Worm (Caenorhabditis elegans): ENCODE measurements around the gene math-20.
"Not testable (repeated sequence)": the region's sequence is repeated elsewhere in the genome, so short reads cannot be mapped to it uniquely, and the experiment has no call there.

math-20 gene

DNA sequence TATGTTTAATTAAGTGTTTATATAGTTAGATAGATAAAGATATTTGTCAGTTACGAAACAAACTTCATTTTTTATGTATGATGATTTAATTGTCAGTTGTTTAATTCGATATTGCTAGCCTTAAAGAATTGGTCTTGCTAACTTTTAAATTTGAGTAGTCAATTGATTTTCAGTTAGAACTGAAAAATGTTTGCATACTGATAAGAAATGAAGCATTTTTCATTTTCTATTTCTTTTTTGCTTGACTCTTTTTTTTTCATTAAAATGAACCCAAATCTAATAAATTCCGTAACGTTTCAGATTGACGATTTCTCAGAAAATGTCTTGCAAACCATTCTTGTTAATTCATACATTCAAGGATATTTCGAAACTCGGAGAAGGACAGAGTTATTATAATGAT, at the start of gene math-20:
math-20 (plus strand) TSS at position 301 of the 400 bp plus-strand sequence.
- TF ChIP-seq ceh-40 (GFP tag; IDR thresholded peaks at IDR 0.05) (no peak), nhr-90 (tag; optimal IDR thresholded peaks at IDR 0.05) (no peak), lag-1 (GFP tag; IDR thresholded peaks at IDR 0.05) (no peak), ceh-91 (GFP tag; IDR thresholded peaks at IDR 0.05) (no peak), egl-44 (GFP tag; IDR thresholded peaks at IDR 0.05) (no peak), nhr-80 (tag; optimal IDR thresholded peaks at IDR 0.05) (no peak), nfyb-1 (GFP tag; IDR thresholded peaks at IDR 0.05) (no peak), F37B4.10 (GFP tag; IDR thresholded peaks at IDR 0.05) (no peak), ama-1 (optimal IDR thresholded peaks at IDR 0.05) (no peak), ama-1 (GFP tag; optimal IDR thresholded peaks at IDR 0.05) (no peak), cebp-2 (GFP tag; IDR thresholded peaks at IDR 0.05) (no peak), repo-1 (tag; optimal IDR thresholded peaks at IDR 0.05) (no peak), ztf-25 (GFP tag; IDR thresholded peaks at IDR 0.05) (no peak), K12H6.12 (tag; optimal IDR thresholded peaks at IDR 0.05) (no peak), nhr-120 (GFP tag; IDR thresholded peaks at IDR 0.05) (no peak), sdz-38 (tag; optimal IDR thresholded peaks at IDR 0.05) (no peak)

DNA sequence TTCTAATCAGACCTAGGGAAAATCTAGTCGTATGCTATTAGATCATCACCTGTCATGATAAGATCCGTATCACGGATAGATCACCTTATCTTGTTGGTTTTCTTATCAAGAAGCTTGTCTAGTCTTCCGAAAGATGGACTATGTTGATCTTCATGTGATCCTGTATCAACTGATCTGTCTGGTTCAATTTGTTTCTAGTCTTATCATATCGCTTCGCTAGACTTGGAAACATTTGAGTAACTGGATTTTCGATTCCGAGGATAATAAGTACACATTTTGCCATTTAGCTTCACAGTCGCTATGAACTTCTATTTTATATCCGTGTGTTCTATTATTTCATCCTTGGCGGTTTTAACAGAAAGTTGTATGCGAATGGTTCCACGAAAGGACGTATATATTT, 47.9 kb upstream of the math-20 start, which contains the start of gene ZK250.2:
ZK250.2 (plus strand) TSS at position 301 of the 400 bp plus-strand sequence.
- TF ChIP-seq zim-3 (tag; optimal IDR thresholded peaks at IDR 0.05); nfyb-1 (GFP tag; IDR thresholded peaks at IDR 0.05); hlh-12 (tag; optimal IDR thresholded peaks at IDR 0.05): not testable (repeated sequence)

DNA sequence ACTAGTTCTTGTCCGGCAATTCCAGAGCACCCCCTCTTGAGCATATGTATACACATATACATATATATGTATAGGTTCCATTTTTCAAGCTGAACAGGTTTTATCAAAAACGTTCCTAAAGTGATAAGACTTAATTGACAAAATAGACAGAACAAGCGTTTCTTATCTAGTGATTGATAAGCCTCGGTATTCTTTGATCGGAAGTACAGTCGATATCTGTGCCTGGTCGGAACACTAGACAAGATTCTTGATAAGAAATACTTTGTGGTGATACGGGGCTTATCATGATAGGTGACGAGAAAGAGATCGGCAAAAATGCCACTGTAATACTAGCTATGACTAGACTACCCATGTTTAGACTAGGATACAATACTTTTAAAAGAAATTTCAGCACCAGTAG, 47.2 kb upstream of the math-20 start:
- TF ChIP-seq B0336.3 (GFP tag; IDR thresholded peaks at IDR 0.05) (no peak), madf-10 (tag; optimal IDR thresholded peaks at IDR 0.05) (no peak), F55B11.4 (tag; optimal IDR thresholded peaks at IDR 0.05; ENCODE audit: borderline replicate concordance, insufficient read depth) (no peak), lin-35 (GFP tag; optimal IDR thresholded peaks at IDR 0.05) (no peak), zfh-2 (GFP tag; conservative IDR thresholded peaks at IDR 0.05) (no peak), let-526 (GFP tag; IDR thresholded peaks at IDR 0.05) (no peak), F22D6.2 (tag; optimal IDR thresholded peaks at IDR 0.05) (no peak), nhr-80 (tag; optimal IDR thresholded peaks at IDR 0.05) (peak; percentile 73), egrh-3 (GFP tag; IDR thresholded peaks at IDR 0.05) (no peak), Y56A3A.18 (GFP tag; IDR thresholded peaks at IDR 0.05) (no peak), akir-1 (GFP tag; optimal IDR thresholded peaks at IDR 0.05) (no peak), K12H6.12 (tag; optimal IDR thresholded peaks at IDR 0.05) (no peak), atf-7 (tag; optimal IDR thresholded peaks at IDR 0.05) (peak; percentile 24), sptf-2 (GFP tag; optimal IDR thresholded peaks at IDR 0.05) (no peak), Y53G8AR.9 (GFP tag; conservative IDR thresholded peaks at IDR 0.05) (0 out of 2 replicates have a peak, but pooled peaks have one; percentile 52), dox-1 (GFP tag; IDR thresholded peaks at IDR 0.05) (peak; percentile 57), lag-1 (GFP tag; IDR thresholded peaks at IDR 0.05) (no peak)

DNA sequence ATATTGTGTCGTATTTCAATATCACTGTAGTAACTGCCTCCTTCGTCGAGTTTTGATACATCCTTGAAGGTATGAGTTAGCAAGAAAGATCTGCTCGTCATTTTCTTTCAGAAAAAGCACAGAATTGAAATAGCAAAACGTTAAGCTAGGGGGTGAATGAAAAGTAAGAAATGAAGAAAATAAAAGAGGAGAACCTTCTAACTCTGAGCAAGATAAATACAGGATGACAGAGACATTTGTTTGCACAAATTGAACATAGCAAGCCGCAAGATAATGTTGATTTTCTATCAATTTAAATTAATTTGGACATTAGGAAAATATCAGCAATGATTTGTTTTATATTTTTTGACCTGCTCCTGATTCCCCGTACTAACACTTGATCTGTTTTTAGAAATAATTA, 40.8 kb upstream of the math-20 start, which contains the start of gene math-49:
math-49 (minus strand) TSS at position 101 of the 400 bp plus-strand sequence.
- not testable (repeated sequence) for TF ChIP-seq F55B11.4 (tag; optimal IDR thresholded peaks at IDR 0.05; ENCODE audit: borderline replicate concordance, insufficient read depth); let-607 (tag; optimal IDR thresholded peaks at IDR 0.05); F49E8.2 (tag; optimal IDR thresholded peaks at IDR 0.05; ENCODE audit: insufficient read depth)
